Fruit fly (Drosophila melanogaster) whole organism, embryonic: ENCODE results near the gene MAPk-Ak2.

Experiments used
- Atf6 ChIP-seq: fragments of 200-800 bp; sonication (Bioruptor generic); IDR thresholded peaks from 2 replicates; pipeline ENCODE4 v1.3.6; 2022; ENCODE audit warnings: missing biosample characterization, missing genetic modification characterization
- BtbVII ChIP-seq: fragments of 200-800 bp; sonication (Bioruptor generic); optimal IDR thresholded peaks from 3 replicates; lab custom pipeline; 2017; ENCODE audit warnings: missing biosample characterization, mild to moderate bottlenecking, missing genetic modification characterization
- CG10543 ChIP-seq: fragments of 200-800 bp; sonication (Bioruptor generic); optimal IDR thresholded peaks from 3 replicates; lab custom pipeline; 2017; ENCODE audit warnings: missing biosample characterization, mild to moderate bottlenecking, missing genetic modification characterization, moderate library complexity
- CG10959 ChIP-seq: fragments of 200-800 bp; sonication (Bioruptor generic); IDR thresholded peaks from 2 replicates; pipeline ENCODE4 v1.3.6; 2022; ENCODE audit warnings: missing biosample characterization, missing genetic modification characterization
- CG11504 ChIP-seq: fragments of 200-800 bp; sonication (Bioruptor generic); optimal IDR thresholded peaks from 3 replicates; lab custom pipeline; 2019; ENCODE audit warnings: missing biosample characterization, mild to moderate bottlenecking, missing genetic modification characterization, moderate library complexity
- CG12104 ChIP-seq: fragments of 200-800 bp; sonication (Bioruptor generic); optimal IDR thresholded peaks from 3 replicates; lab custom pipeline; 2016; ENCODE audit warnings: missing biosample characterization, missing genetic modification characterization
- CG15479 ChIP-seq: fragments of 200-800 bp; sonication (Bioruptor generic); optimal IDR thresholded peaks from 3 replicates; lab custom pipeline; 2019; ENCODE audit warnings: missing biosample characterization, mild to moderate bottlenecking, missing genetic modification characterization, moderate library complexity
- CG1792 ChIP-seq: fragments of 200-800 bp; sonication (Bioruptor generic); optimal IDR thresholded peaks from 2 replicates; lab custom pipeline; 2016; ENCODE audit warnings: missing biosample characterization, missing genetic modification characterization
- CG18599 ChIP-seq: fragments of 200-800 bp; sonication (Bioruptor generic); optimal IDR thresholded peaks from 3 replicates; lab custom pipeline; 2017; ENCODE audit warnings: missing biosample characterization, missing genetic modification characterization, mild to moderate bottlenecking, moderate library complexity, missing genetic modification reagents
- CG3163 ChIP-seq: fragments of 200-800 bp; sonication (Bioruptor generic); optimal IDR thresholded peaks from 3 replicates; lab custom pipeline; 2016; ENCODE audit warnings: missing biosample characterization, missing genetic modification characterization
- CG34224 ChIP-seq: fragments of 200-800 bp; sonication (Bioruptor generic); IDR thresholded peaks from 3 replicates; pipeline ENCODE4 v1.3.6; 2022; ENCODE audit warnings: missing biosample characterization, missing genetic modification characterization; ENCODE audit not compliant: partially characterized antibody
- CG4360 ChIP-seq: fragments of 200-800 bp; sonication (Bioruptor generic); IDR thresholded peaks from 2 replicates; pipeline ENCODE4 v1.3.6; 2022; ENCODE audit warnings: missing biosample characterization, missing genetic modification characterization
- CG5245 ChIP-seq: fragments of 200-800 bp; sonication (Bioruptor generic); optimal IDR thresholded peaks from 3 replicates; lab custom pipeline; 2016; ENCODE audit warnings: missing biosample characterization, missing genetic modification characterization
- CG7372 ChIP-seq: fragments of 200-800 bp; sonication (Bioruptor generic); IDR thresholded peaks from 2 replicates; pipeline ENCODE4 v1.3.6; 2022; ENCODE audit warnings: missing biosample characterization, missing genetic modification characterization
- CG8388 ChIP-seq: fragments of 200-800 bp; sonication (Bioruptor generic); optimal IDR thresholded peaks from 2 replicates; lab custom pipeline; 2019; ENCODE audit warnings: missing biosample characterization, mild to moderate bottlenecking, missing genetic modification characterization, moderate library complexity
- CG9727 ChIP-seq: fragments of 200-800 bp; sonication (Bioruptor generic); optimal IDR thresholded peaks from 3 replicates; lab custom pipeline; 2017; ENCODE audit warnings: missing biosample characterization, mild to moderate bottlenecking, missing genetic modification characterization
- Dad ChIP-seq: fragments of 200-800 bp; sonication (Bioruptor generic); optimal IDR thresholded peaks from 3 replicates; lab custom pipeline; 2016; ENCODE audit warnings: missing biosample characterization, missing genetic modification characterization
- ERR ChIP-seq: fragments of 200-800 bp; sonication (Bioruptor generic); optimal IDR thresholded peaks from 2 replicates; lab custom pipeline; 2016; ENCODE audit warnings: missing biosample characterization, missing genetic modification characterization
- Fer2 ChIP-seq: fragments of 200-800 bp; sonication (Bioruptor generic); optimal IDR thresholded peaks from 2 replicates; lab custom pipeline; 2018; ENCODE audit warnings: missing biosample characterization, mild to moderate bottlenecking, missing genetic modification characterization, moderate library complexity
- Lim3 ChIP-seq: fragments of 200-800 bp; sonication (Bioruptor generic); IDR thresholded peaks from 2 replicates; pipeline ENCODE4 v1.3.6; 2022; ENCODE audit warnings: missing biosample characterization, missing genetic modification characterization
- MTF-1 ChIP-seq: fragments of 200-800 bp; sonication (Bioruptor generic); optimal IDR thresholded peaks from 2 replicates; lab custom pipeline; 2018; ENCODE audit warnings: missing biosample characterization, mild to moderate bottlenecking, missing genetic modification characterization, borderline replicate concordance
- Max ChIP-seq: fragments of 200-800 bp; sonication (Bioruptor generic); optimal IDR thresholded peaks from 2 replicates; lab custom pipeline; 2016; ENCODE audit warnings: missing biosample characterization, mild to moderate bottlenecking, missing genetic modification characterization
- Neu2 ChIP-seq: fragments of 200-800 bp; sonication (Bioruptor generic); optimal IDR thresholded peaks from 3 replicates; lab custom pipeline; 2016; ENCODE audit warnings: missing biosample characterization, missing genetic modification characterization, borderline replicate concordance
- Rx ChIP-seq: fragments of 200-800 bp; sonication (Bioruptor generic); IDR thresholded peaks from 2 replicates; pipeline ENCODE4 v1.3.6; 2022; ENCODE audit warnings: missing biosample characterization, missing genetic modification characterization
- Sry-δ ChIP-seq: fragments of 200-800 bp; sonication (Bioruptor generic); optimal IDR thresholded peaks from 2 replicates; lab custom pipeline; 2016; ENCODE audit warnings: missing biosample characterization, missing genetic modification characterization
- Trl ChIP-seq, 3 experiments: fragments of >200 bp in 2 of 3; fragments of 200-800 bp in 1 of 3; sonication (Bioruptor generic) in 1 of 3; optimal IDR thresholded peaks; 2 replicates in 1 of 3; 3 replicates in 2 of 3; lab custom pipeline; 2016 to 2017; ENCODE audit warnings: missing biosample characterization in 1 of 3, missing genetic modification characterization in 1 of 3
- Xrp1 ChIP-seq: fragments of 200-800 bp; sonication (Bioruptor generic); IDR thresholded peaks from 2 replicates; pipeline ENCODE4 v1.3.6; 2022; ENCODE audit warnings: missing biosample characterization, missing genetic modification characterization
- abd-A ChIP-seq: fragments of 200-800 bp; sonication (Bioruptor generic); optimal IDR thresholded peaks from 3 replicates; lab custom pipeline; 2019; ENCODE audit warnings: missing biosample characterization, mild to moderate bottlenecking, missing genetic modification characterization, moderate library complexity
- ara ChIP-seq: fragments of 200-800 bp; sonication (Bioruptor generic); IDR thresholded peaks from 2 replicates; pipeline ENCODE4 v1.3.6; 2022; ENCODE audit warnings: missing biosample characterization, missing genetic modification characterization
- bsh ChIP-seq, 2 experiments: fragments of 200-800 bp; sonication (Bioruptor generic); optimal IDR thresholded peaks; 2 replicates each; lab custom pipeline; 2017 to 2018; ENCODE audit warnings: mild to moderate bottlenecking in 2 of 2, missing biosample characterization in 2 of 2, missing genetic modification characterization in 2 of 2, moderate library complexity in 1 of 2
- cg ChIP-seq: fragments of 200-800 bp; sonication (Bioruptor generic); optimal IDR thresholded peaks from 3 replicates; lab custom pipeline; 2019; ENCODE audit warnings: missing biosample characterization, mild to moderate bottlenecking, missing genetic modification characterization, moderate library complexity
- exex ChIP-seq: fragments of 200-800 bp; sonication (Bioruptor generic); optimal IDR thresholded peaks from 4 replicates; lab custom pipeline; 2018; ENCODE audit warnings: missing biosample characterization, mild to moderate bottlenecking, missing genetic modification characterization, moderate library complexity
- gcm ChIP-seq: fragments of 200-800 bp; sonication (Bioruptor generic); optimal IDR thresholded peaks from 2 replicates; lab custom pipeline; 2019; ENCODE audit warnings: missing biosample characterization, mild to moderate bottlenecking, missing genetic modification characterization, moderate library complexity
- grn ChIP-seq: fragments of 200-800 bp; sonication (Bioruptor generic); optimal IDR thresholded peaks from 3 replicates; lab custom pipeline; 2017; ENCODE audit warnings: missing biosample characterization, missing genetic modification characterization
- hkb ChIP-seq, 2 experiments: fragments of 200-800 bp in 1 of 2; fragments of >200 bp in 1 of 2; sonication (Bioruptor generic) in 1 of 2; IDR thresholded peaks in 1 of 2; optimal IDR thresholded peaks in 1 of 2; 2 replicates each; pipeline versions ENCODE4 v1.3.6 to Lab custom; 2017 to 2022; ENCODE audit warnings: missing biosample characterization in 1 of 2, missing genetic modification characterization in 1 of 2
- ken ChIP-seq: fragments of 200-800 bp; sonication (Bioruptor generic); IDR thresholded peaks from 3 replicates; pipeline ENCODE4 v1.3.6; 2022; ENCODE audit warnings: missing biosample characterization, missing genetic modification characterization
- lab ChIP-seq: fragments of 200-800 bp; sonication (Bioruptor generic); optimal IDR thresholded peaks from 3 replicates; lab custom pipeline; 2017; ENCODE audit warnings: missing biosample characterization, missing genetic modification characterization, mild to moderate bottlenecking, moderate library complexity, missing genetic modification reagents
- pb ChIP-seq: fragments of 200-800 bp; sonication (Bioruptor generic); optimal IDR thresholded peaks from 3 replicates; lab custom pipeline; 2016; ENCODE audit warnings: missing biosample characterization, missing genetic modification characterization
- peb ChIP-seq: fragments of 200-800 bp; sonication (Bioruptor generic); IDR thresholded peaks from 2 replicates; pipeline ENCODE4 v1.3.6; 2022; ENCODE audit warnings: missing biosample characterization, missing genetic modification characterization
- pfk ChIP-seq: fragments of 200-800 bp; sonication (Bioruptor generic); optimal IDR thresholded peaks from 2 replicates; lab custom pipeline; 2018; ENCODE audit warnings: missing biosample characterization, mild to moderate bottlenecking, missing genetic modification characterization, moderate library complexity
- toy ChIP-seq: fragments of 200-800 bp; sonication (Bioruptor generic); IDR thresholded peaks from 2 replicates; pipeline ENCODE4 v1.3.6; 2022; ENCODE audit warnings: missing biosample characterization, missing genetic modification characterization
- trem ChIP-seq: fragments of 200-800 bp; optimal IDR thresholded peaks from 3 replicates; lab custom pipeline; 2019; ENCODE audit warnings: missing biosample characterization, mild to moderate bottlenecking, missing genetic modification characterization, moderate library complexity
- twi ChIP-seq: fragments of 200-800 bp; optimal IDR thresholded peaks from 2 replicates; lab custom pipeline; 2019; ENCODE audit warnings: missing biosample characterization, mild to moderate bottlenecking, missing genetic modification characterization, moderate library complexity
- wek ChIP-seq: fragments of 200-800 bp; sonication (Bioruptor generic); optimal IDR thresholded peaks from 3 replicates; lab custom pipeline; 2018; ENCODE audit warnings: missing biosample characterization, mild to moderate bottlenecking, missing genetic modification characterization, moderate library complexity
- zen ChIP-seq: fragments of 200-800 bp; sonication (Bioruptor generic); optimal IDR thresholded peaks from 3 replicates; lab custom pipeline; 2018; ENCODE audit warnings: missing biosample characterization, mild to moderate bottlenecking, missing genetic modification characterization, moderate library complexity

Gene MAPk-Ak2

dm6 chrX:5744277-5744846 is 19.6 kb downstream of the MAPk-Ak2 start (continued):
- TF ChIP-seq lab (GFP tag; lab: Kevin White, UChicago) = no peak
- TF ChIP-seq ken (GFP tag; lab: Robert Waterston, UW) = no peak
- no peak for TF ChIP-seq CG10543 (GFP tag; lab: Kevin White, UChicago)
- TF ChIP-seq Dad = no peak
- TF ChIP-seq CG11504 = peak; percentile 39
- TF ChIP-seq grn = peak; percentile 90
- no peak for TF ChIP-seq MTF-1 (GFP tag; lab: Kevin White, UChicago)
- TF ChIP-seq CG12104 (GFP tag; lab: Kevin White, UChicago) = no peak
- TF ChIP-seq pb (GFP tag; lab: Kevin White, UChicago) = no peak
- no peak for TF ChIP-seq CG9727 (GFP tag; lab: Kevin White, UChicago)
- TF ChIP-seq peb (GFP tag; lab: Robert Waterston, UW) = no peak
- TF ChIP-seq Fer2 (tag; lab: Kevin White, UChicago) = no peak
- TF ChIP-seq twi (tag; lab: Kevin White, UChicago) = no peak
- TF ChIP-seq CG34224 = no peak
- TF ChIP-seq Neu2 (GFP tag; lab: Kevin White, UChicago) = no peak
- TF ChIP-seq Xrp1 (GFP tag; lab: Robert Waterston, UW) = no peak
- no peak for TF ChIP-seq bsh (GFP tag; optimal IDR thresholded peaks at IDR 0.05; lab: Kevin White, UChicago)
- no peak for TF ChIP-seq wek (GFP tag; lab: Kevin White, UChicago)
- TF ChIP-seq ERR (GFP tag; lab: Kevin White, UChicago) = no peak
- no peak for TF ChIP-seq exex (tag; lab: Kevin White, UChicago)
- TF ChIP-seq ara (GFP tag; lab: Robert Waterston, UW) = no peak
- no peak for TF ChIP-seq Sry-δ (GFP tag; lab: Kevin White, UChicago)
- TF ChIP-seq Atf6 (GFP tag; lab: Robert Waterston, UW) = no peak
- TF ChIP-seq CG5245 (GFP tag; lab: Kevin White, UChicago) = no peak
- no peak for TF ChIP-seq Rx (GFP tag; lab: Robert Waterston, UW)
- no peak for TF ChIP-seq CG8388
- TF ChIP-seq CG15479 (GFP tag; lab: Kevin White, UChicago) = peak; percentile 84
- TF ChIP-seq gcm (GFP tag; lab: Kevin White, UChicago) = no peak
- TF ChIP-seq CG7372 (GFP tag; lab: Robert Waterston, UW) = peak; percentile 50; the same call in 1 of the 2 replicates
- no peak for TF ChIP-seq CG18599 (GFP tag; lab: Kevin White, UChicago)
- TF ChIP-seq CG4360 = peak; percentile 93
- TF ChIP-seq CG10959 = no peak
- TF ChIP-seq cg = peak; percentile 60
- no peak for TF ChIP-seq toy (GFP tag; lab: Robert Waterston, UW)
- TF ChIP-seq Trl (optimal IDR thresholded peaks at IDR 0.05; lab: Kevin White, UChicago) = peak; percentile 22 to 48
- TF ChIP-seq Trl (GFP tag; optimal IDR thresholded peaks at IDR 0.05; lab: Kevin White, UChicago) = no peak
- TF ChIP-seq BtbVII (GFP tag; lab: Kevin White, UChicago) = no peak
- TF ChIP-seq pfk (GFP tag; lab: Kevin White, UChicago) = peak; percentile 99
- no peak for TF ChIP-seq hkb (optimal IDR thresholded peaks at IDR 0.05; lab: Kevin White, UChicago)
- no peak for TF ChIP-seq hkb (GFP tag; IDR thresholded peaks at IDR 0.05; lab: Robert Waterston, UW)
- TF ChIP-seq Max (GFP tag; lab: Kevin White, UChicago) = no peak
- no peak for TF ChIP-seq CG1792 (GFP tag; lab: Kevin White, UChicago)
- no peak for TF ChIP-seq zen
- no peak for TF ChIP-seq abd-A
- TF ChIP-seq Lim3 (GFP tag; lab: Robert Waterston, UW) = no peak
- TF ChIP-seq trem (tag; lab: Kevin White, UChicago) = no peak
- TF ChIP-seq CG3163 = peak; percentile 83
- TF ChIP-seq, all 482 proteins: peak for 11
